Fruit fly (Drosophila melanogaster): ENCODE results near the gene Cul3.
A peak's percentile ranks its signal among the peaks of the same experiment; 100 is the strongest.

Gene Cul3

DNA sequence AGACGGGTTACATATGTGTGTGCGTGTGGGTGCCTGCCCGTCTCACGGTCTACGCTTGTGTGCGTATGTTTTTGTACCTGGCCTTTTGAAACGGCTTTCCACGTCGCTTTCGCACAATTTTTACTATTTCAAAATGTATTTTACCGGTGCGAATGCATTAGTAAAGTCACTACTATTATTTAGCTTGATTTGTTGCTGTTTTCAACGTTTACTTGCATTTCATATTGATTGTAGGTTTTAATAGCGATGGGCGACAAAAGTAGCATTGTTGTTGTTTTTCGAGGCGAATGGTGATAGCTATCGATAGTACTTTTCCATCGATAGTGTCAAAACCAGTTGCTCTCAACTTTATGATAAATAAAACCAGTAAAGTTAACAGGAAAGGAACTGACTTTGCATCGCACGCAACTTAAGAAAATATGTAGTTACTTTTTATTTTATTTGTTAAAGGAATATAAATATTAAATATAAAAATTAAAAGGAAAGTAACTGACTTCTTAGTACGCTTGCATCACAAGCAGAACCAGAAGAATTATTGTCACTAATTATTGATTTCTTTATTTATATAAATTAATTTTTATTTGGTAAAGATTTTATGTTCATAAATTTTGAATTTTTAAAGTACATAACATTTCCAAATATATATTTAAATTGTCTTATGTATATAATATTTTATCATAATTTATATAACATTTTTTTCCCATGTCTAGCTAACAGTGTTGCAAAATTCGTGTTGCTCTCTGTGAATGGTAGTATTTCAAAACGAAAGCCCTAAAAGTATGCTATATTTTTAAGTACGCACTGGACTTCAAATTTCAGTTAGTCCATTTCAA, at the start of gene Cul3:
TSS of gene Cul3 (minus strand) at position 268 of the 833 bp plus-strand sequence.
- TF ChIP-seq CG8478 (optimal IDR thresholded peaks at IDR 0.05) (no peak), CTCF (optimal IDR thresholded peaks at IDR 0.05) (no peak)

DNA sequence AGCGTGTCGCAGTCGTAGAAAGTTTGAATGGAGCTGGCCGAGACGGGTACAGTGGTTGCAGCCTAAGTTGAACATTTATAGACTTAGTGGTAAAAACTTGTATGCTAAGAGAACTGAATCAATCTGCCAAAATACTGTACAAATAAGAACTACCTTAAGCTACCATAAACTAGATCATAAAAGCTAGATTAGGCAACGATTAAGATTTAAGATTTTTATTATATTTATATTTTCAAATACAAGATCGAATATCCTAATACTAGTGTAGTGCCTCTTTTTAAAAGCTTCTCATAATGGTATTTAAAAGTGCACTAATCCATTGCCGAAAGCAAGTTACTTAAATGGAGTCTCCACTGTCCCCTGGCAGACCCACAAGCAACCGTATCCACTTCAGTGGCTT, 49.6 kb upstream of the Cul3 start:
- TF ChIP-seq CTCF (optimal IDR thresholded peaks at IDR 0.05): no peak
- no peak for TF ChIP-seq CG8478 (optimal IDR thresholded peaks at IDR 0.05)

DNA sequence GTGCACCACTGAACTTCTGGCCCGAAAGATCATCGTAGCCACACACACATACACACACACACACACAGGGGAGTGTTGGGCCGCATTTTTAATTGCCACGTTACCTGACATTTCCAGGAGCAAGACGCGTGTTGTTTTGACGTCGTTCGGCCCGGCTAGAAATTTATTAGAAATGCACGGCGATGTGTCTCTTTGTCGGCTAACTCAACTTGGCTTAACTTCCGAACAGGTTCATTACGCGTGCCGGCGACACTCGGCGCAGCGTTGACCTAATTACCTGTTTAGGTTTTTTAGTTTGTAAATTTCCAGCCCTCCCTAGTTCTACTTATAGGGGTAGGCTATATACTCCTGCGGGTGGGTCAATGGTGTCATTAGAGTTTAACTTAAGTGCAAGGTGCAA, 48.0 kb upstream of the Cul3 start:
- no peak for TF ChIP-seq CTCF (optimal IDR thresholded peaks at IDR 0.05)

DNA sequence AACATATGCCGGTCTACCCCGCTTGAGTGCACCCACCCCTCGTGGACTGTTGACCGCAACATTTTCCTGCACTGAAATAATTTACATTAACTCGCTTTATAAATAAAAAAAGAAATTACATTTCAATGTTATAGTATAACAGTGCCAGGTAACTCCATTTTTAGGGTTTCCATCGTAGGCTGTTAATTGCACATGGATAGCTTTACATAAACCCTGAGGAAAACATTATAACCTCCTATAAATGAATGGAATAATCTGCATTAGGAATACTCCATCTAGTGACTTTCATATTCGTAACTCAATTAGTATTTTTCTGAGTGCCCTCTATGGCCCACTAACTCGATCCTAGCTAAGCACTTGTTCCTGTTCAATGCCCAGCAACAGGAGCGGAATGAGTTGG, 47.4 kb upstream of the Cul3 start:
- TF ChIP-seq CG8478 (optimal IDR thresholded peaks at IDR 0.05) (no peak), CTCF (optimal IDR thresholded peaks at IDR 0.05) (no peak)

DNA sequence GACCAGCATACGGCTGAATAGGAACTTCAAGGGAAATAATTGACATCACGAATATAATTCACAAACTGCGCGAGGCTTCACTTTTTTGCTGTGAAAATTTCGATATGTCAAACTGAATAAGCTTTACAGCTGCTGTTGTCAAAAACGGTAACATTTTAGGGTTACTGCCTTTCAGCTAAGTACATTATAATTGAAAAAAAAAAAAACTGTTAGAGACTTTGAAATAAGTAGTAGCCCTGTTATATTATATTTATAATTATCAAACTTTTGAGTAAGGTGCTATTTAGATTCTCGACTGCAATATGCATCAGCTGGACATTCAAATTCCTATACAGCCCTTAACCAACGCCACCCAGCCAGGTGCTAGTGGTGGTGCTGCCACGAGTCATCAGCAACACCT, 47.0 kb upstream of the Cul3 start, which contains the start of gene nht:
TSS of gene nht (minus strand) at position 101 of the 400 bp plus-strand sequence.
- TF ChIP-seq CTCF (optimal IDR thresholded peaks at IDR 0.05) (no peak), CG8478 (optimal IDR thresholded peaks at IDR 0.05) (no peak)

DNA sequence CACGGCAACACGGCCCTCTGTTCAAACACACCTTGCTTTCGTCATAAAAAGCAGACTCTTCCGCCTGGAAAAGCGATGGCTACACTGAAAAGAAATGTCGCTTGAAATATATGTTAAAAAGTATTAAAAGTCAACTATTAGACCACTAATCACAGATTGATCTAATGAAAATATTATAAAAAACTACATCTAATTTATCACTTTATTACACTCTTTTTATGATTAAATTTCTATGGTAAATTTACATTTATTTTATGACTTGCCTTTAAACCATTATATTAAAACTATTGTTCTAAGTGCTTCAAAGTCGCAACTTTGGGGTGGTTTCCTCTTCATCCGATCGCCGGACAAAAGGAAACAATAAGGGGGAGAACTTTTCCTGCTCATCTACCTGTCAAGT, 44.6 kb upstream of the Cul3 start:
- TF ChIP-seq CTCF (optimal IDR thresholded peaks at IDR 0.05): no peak
- no peak for TF ChIP-seq CG8478 (optimal IDR thresholded peaks at IDR 0.05)

DNA sequence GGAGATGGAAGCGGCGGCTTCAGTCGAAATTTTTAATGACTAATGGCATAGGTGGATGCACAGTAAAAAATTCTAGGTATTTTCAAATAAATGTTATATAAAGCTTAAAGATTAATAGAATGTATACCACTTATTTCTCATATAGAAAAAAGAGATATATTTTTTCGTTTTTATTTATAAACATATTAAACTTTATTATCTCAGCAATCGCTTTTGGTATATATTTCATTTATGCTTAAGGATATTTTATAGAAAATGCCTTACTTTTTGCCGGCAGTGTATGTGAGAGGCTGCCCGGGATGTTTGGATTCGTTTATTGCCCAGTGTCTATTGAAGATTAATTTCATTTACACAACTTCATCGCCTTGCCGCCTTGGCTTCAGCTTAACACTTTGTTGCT, 43.1 kb upstream of the Cul3 start:
- TF ChIP-seq CG8478 (optimal IDR thresholded peaks at IDR 0.05) (no peak), CTCF (optimal IDR thresholded peaks at IDR 0.05) (no peak)

DNA sequence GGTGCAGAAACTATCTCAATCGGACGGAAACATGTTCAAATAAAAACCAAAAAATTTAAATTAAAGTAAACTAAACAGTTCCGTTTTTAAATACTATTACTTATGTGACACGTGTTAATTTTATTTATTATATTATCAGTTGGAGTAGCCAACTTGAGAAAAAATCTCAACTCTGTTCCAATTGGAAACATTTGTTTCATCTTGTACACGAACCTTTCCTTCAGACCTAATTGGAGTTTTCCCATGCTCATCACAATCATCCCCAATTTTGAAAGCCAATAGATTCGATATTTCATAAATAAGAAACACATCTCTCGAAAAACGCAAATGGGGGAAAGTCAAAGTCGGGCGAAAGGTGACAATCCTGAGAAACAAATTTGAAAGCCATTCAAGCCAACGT, 35.0 kb upstream of the Cul3 start:
- peak in 1 of 2 experiments; percentile 22 for TF ChIP-seq CTCF (optimal IDR thresholded peaks at IDR 0.05)
- no peak for TF ChIP-seq CG8478 (optimal IDR thresholded peaks at IDR 0.05)

DNA sequence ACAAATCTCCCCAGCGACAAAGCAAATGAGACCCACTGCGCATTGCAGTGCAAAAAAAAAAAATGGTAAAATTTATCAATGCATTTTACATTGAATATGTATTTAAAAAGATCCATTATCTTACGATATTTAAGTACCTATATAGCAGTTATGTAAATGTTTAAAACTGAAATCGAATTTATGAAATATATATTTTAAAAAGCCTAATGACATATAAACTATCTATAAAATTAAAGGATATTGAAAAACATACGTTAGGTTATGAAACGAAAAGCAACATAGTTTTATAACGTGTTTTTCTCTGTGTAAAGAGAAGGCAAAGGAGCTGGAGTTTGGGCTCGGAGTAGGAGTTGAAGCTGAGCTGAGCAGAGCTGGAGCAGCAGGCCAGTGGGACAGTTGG, 32.5 kb upstream of the Cul3 start:
- TF ChIP-seq CG8478 (optimal IDR thresholded peaks at IDR 0.05) (no peak), CTCF (optimal IDR thresholded peaks at IDR 0.05) (no peak)

DNA sequence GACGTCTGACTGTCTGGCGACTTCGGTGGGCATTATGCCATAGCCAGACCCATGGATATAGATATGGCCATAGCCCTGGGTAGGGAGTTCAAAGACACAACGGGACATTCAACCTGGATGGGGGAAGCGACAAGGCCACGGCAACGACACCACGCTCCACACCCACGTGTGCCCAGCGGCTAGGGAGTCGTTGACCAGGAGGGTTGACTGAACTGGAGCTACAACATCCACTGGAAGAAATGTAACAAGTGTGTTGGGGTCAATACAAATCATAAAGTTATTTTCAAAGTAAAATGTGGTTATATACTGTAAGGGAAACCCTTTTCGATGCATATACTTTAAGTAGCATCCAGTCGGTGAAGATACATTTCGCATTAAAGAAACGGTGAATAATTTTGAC, 30.0 kb upstream of the Cul3 start:
- TF ChIP-seq CG8478 (optimal IDR thresholded peaks at IDR 0.05) (no peak), CTCF (optimal IDR thresholded peaks at IDR 0.05) (no peak)

DNA sequence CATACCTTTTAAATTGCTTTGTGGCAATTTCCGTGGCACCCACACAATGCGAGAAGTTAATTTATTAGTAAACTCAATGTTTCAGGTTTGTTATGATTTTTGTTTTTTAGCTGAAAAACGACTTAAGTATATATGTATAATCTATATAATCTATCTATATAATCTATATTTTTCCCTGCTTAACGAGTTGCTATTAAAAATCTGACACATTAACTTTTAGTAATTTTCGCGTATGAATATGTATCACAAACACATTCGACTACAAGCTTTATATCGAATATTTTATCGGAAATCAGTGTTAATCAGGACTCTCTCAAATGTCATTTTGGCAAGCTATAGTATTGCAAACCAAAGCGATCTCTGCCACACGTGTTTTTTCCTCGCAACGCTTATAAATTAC, 25.7 kb upstream of the Cul3 start, which contains the start of gene CG15262:
TSS of gene CG15262 (plus strand) at position 301 of the 400 bp plus-strand sequence.
- TF ChIP-seq CG8478 (optimal IDR thresholded peaks at IDR 0.05) (no peak), CTCF (optimal IDR thresholded peaks at IDR 0.05) (no peak)

DNA sequence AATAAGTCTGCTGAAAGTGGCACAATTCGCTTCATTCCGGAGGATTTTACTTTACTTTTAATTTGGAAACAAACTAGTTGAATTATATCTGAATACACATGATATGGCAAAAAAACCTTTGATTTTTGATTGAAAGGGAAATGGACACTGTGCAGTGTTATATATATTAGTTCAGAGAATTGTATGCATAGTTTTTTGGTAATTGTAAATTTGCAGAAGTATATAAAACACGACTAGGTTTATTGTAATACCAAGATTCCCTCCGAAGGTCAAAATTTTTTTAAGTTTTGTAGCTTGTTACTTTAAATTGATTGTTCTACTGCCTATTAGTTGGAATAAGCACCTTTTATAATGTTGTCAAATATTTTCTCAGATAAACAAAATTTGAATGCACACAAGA, 20.3 kb upstream of the Cul3 start, which contains the start of gene CG15260:
TSS of gene CG15260 (minus strand) at position 101 of the 400 bp plus-strand sequence.
- TF ChIP-seq CTCF (optimal IDR thresholded peaks at IDR 0.05) (no peak), CG8478 (optimal IDR thresholded peaks at IDR 0.05) (no peak)

DNA sequence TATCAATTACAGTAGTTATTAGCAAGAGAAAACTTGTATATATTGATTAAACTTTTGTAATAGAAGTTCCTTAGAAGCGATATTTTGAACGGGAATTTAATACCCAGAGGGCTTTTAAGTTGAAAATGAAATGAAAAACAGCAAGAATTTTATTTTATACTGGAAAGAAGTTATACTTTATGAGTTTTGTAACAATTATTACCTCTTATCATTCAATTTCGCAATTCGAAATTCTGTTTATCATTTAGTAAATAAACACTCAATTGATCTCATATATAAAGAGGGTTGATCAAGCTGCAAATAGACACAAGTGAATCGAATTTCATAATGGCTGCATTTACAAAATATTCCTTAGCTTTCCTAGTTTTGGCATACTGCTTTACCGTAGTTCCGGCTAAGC, 12.9 kb upstream of the Cul3 start, which contains the start of gene CG15263:
TSS of gene CG15263 (plus strand) at position 301 of the 400 bp plus-strand sequence.
- TF ChIP-seq CTCF (optimal IDR thresholded peaks at IDR 0.05) (no peak), CG8478 (optimal IDR thresholded peaks at IDR 0.05) (no peak)

DNA sequence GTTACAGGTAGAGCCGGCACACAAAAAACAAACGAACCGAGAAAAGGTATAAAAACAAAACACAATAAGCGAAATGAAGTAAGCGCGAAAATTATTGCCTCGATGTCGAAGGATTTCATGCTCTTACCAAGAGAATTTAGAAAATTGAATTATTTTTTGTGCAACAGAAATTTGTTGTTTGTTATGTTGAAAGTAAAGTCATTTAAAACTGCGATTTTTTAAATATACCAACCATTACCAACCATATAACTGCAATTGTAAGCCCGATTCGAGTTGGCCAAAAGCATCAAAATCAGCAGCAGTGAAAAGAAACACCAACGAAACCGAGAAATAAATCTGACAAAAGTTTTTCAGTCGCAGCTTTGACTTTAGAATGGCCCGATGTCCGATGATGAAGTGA, 9.2 kb upstream of the Cul3 start:
- no peak for TF ChIP-seq CTCF (optimal IDR thresholded peaks at IDR 0.05)
- no peak for TF ChIP-seq CG8478 (optimal IDR thresholded peaks at IDR 0.05)

DNA sequence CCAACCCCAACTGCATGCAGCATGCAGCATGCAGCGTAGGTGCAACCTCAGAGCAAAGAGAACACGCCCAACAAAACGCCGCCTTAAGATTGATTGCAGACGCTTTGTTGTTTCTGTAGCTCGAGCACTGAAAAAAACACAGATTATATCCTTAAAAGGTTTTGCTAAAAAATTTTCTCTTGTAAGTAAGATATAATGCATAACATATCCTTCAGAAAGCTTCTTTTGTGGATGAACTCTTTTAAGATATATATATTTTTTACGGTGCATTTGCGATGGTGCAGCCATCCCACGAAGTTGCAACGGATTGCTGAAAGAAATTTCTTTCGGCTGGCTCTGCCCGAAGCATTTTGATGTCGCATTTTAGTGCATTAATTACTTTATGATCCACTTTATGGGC, 4.0 kb upstream of the Cul3 start:
- TF ChIP-seq CG8478 (optimal IDR thresholded peaks at IDR 0.05): no peak
- TF ChIP-seq CTCF (optimal IDR thresholded peaks at IDR 0.05): no peak

DNA sequence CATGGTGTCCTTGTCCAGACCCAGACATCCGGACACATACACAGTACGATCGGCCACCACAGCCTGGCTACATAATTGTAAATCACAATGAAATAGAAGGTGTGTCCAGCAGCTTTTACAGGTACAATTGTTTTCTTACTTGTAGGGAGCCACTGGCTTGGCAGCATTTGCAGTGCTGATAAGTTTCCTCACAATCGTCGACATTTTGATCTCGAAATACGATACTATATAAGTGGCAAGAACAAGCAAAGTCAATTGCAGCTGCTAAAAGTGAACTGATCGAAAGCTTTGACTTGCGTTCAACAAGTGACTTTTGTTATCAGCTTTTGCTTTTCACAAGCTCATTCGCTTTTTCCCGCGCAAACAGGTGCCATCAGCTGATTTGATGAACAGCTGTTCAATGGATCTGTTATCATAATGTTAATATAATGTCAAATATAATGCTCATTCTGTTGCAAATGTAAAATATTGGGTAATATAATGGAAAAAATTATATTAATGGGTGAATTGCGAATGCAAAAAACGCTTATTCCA, 3.0 kb upstream of the Cul3 start, which contains the start of gene UK114:
TSS of gene UK114 (minus strand) at position 309 of the 534 bp plus-strand sequence.
- TF ChIP-seq CG8478 (optimal IDR thresholded peaks at IDR 0.05) (no peak), CTCF (optimal IDR thresholded peaks at IDR 0.05) (no peak)
